Worm (Caenorhabditis elegans) whole organism, young adult: ENCODE data around the gene C16C8.14.

Experiments
- B0019.2 ChIP-seq: fragments of 200-800 bp; sonication (Bioruptor generic); conservative IDR thresholded peaks from 2 replicates; pipeline ENCODE4 v1.3.6; 2022; ENCODE audit warnings: missing genetic modification reagents, missing genetic modification characterization, missing compliant biosample characterization
- B0261.1 ChIP-seq: sonication (generic microtip); optimal IDR thresholded peaks from 2 replicates; lab custom pipeline; 2016; ENCODE audit warnings: mild to moderate bottlenecking, missing genetic modification characterization, moderate library complexity, missing compliant biosample characterization
- D2030.7 ChIP-seq: fragments of 200-800 bp; sonication (Bioruptor generic); IDR thresholded peaks from 2 replicates; pipeline ENCODE4 v1.3.6; 2022; ENCODE audit warnings: missing genetic modification reagents, missing genetic modification characterization, missing compliant biosample characterization
- F10E7.11 ChIP-seq: sonication (generic microtip); optimal IDR thresholded peaks from 2 replicates; lab custom pipeline; 2017; ENCODE audit warnings: mild to moderate bottlenecking, missing genetic modification characterization, moderate library complexity, missing compliant biosample characterization
- F22D6.2 ChIP-seq: sonication (generic microtip); optimal IDR thresholded peaks from 2 replicates; lab custom pipeline; 2016; ENCODE audit warnings: mild to moderate bottlenecking, missing genetic modification characterization, missing compliant biosample characterization
- F55B11.4 ChIP-seq: sonication (generic microtip); optimal IDR thresholded peaks from 2 replicates; lab custom pipeline; 2016; ENCODE audit warnings: missing compliant biosample characterization, missing genetic modification characterization, borderline replicate concordance; ENCODE audit not compliant: insufficient read depth
- K11D2.4 ChIP-seq: fragments of 200-800 bp; sonication (Bioruptor generic); IDR thresholded peaks from 2 replicates; pipeline ENCODE4 v1.3.6; 2022; ENCODE audit warnings: missing genetic modification reagents, missing genetic modification characterization, missing compliant biosample characterization
- Y53G8AR.9 ChIP-seq: fragments of 200-800 bp; sonication (Bioruptor generic); conservative IDR thresholded peaks from 2 replicates; pipeline ENCODE4 v1.3.6; 2022; ENCODE audit warnings: missing genetic modification reagents, missing genetic modification characterization, missing compliant biosample characterization
- akir-1 ChIP-seq: fragments of 200-800 bp; sonication (Bioruptor generic); optimal IDR thresholded peaks from 2 replicates; lab custom pipeline; 2018; ENCODE audit warnings: mild to moderate bottlenecking, missing genetic modification characterization, moderate library complexity, missing compliant biosample characterization
- aptf-2 ChIP-seq: fragments of 200-800 bp; sonication (Bioruptor generic); conservative IDR thresholded peaks from 2 replicates; pipeline ENCODE4 v1.3.6; 2022; ENCODE audit warnings: missing genetic modification reagents, missing genetic modification characterization, missing compliant biosample characterization
- attf-3 ChIP-seq: fragments of 200-800 bp; sonication (Bioruptor generic); conservative IDR thresholded peaks from 2 replicates; pipeline ENCODE4 v1.3.6; 2022; ENCODE audit warnings: missing genetic modification reagents, missing genetic modification characterization, missing compliant biosample characterization
- bed-1 ChIP-seq: fragments of 200-800 bp; sonication (Bioruptor generic); IDR thresholded peaks from 2 replicates; pipeline ENCODE4 v1.3.6; 2022; ENCODE audit warnings: missing genetic modification reagents, missing genetic modification characterization, missing compliant biosample characterization
- cebp-1 ChIP-seq, 2 experiments: fragments of 200-800 bp in 1 of 2; sonication (Bioruptor generic) in 1 of 2; sonication (generic microtip) in 1 of 2; IDR thresholded peaks in 1 of 2; optimal IDR thresholded peaks in 1 of 2; 2 replicates each; pipeline versions ENCODE4 v1.3.6 to Lab custom; 2017 to 2022; ENCODE audit warnings: missing compliant biosample characterization in 2 of 2, missing genetic modification characterization in 2 of 2, mild to moderate bottlenecking in 1 of 2, missing genetic modification reagents in 1 of 2, moderate library complexity in 1 of 2
- cebp-2 ChIP-seq: fragments of 200-800 bp; sonication (Bioruptor generic); IDR thresholded peaks from 2 replicates; pipeline ENCODE4 v1.3.6; 2022; ENCODE audit warnings: missing genetic modification characterization, missing compliant biosample characterization
- ceh-100 ChIP-seq: fragments of 200-800 bp; sonication (Bioruptor generic); IDR thresholded peaks from 2 replicates; pipeline ENCODE4 v1.3.6; 2022; ENCODE audit warnings: missing genetic modification reagents, missing genetic modification characterization, missing compliant biosample characterization
- ceh-27 ChIP-seq: fragments of 200-800 bp; sonication (Bioruptor generic); optimal IDR thresholded peaks from 2 replicates; lab custom pipeline; 2018; ENCODE audit warnings: mild to moderate bottlenecking, missing genetic modification characterization, moderate library complexity, missing compliant biosample characterization
- chd-7 ChIP-seq: sonication (generic microtip); optimal IDR thresholded peaks from 2 replicates; lab custom pipeline; 2016; ENCODE audit warnings: mild to moderate bottlenecking, missing genetic modification characterization, moderate library complexity, missing compliant biosample characterization
- die-1 ChIP-seq: sonication (generic microtip); optimal IDR thresholded peaks from 2 replicates; lab custom pipeline; 2016; ENCODE audit warnings: missing genotype, mild to moderate bottlenecking, missing genetic modification characterization, missing compliant biosample characterization
- dpl-1 ChIP-seq: fragments of 150-350 bp; optimal IDR thresholded peaks from 2 replicates; lab custom pipeline; 2014; ENCODE audit warnings: missing biosample characterization, missing genetic modification reagents, missing genetic modification characterization
- efl-1 ChIP-seq: fragments of 150-350 bp; optimal IDR thresholded peaks from 2 replicates; lab custom pipeline; 2014; ENCODE audit warnings: missing biosample characterization, missing genetic modification reagents, missing genetic modification characterization
- egl-44 ChIP-seq: fragments of 200-800 bp; sonication (Bioruptor generic); IDR thresholded peaks from 2 replicates; pipeline ENCODE4 v1.3.6; 2022; ENCODE audit warnings: missing genetic modification reagents, missing genetic modification characterization, missing compliant biosample characterization
- ets-4 ChIP-seq: fragments of 200-800 bp; sonication (Bioruptor generic); optimal IDR thresholded peaks from 2 replicates; lab custom pipeline; 2018; ENCODE audit warnings: mild to moderate bottlenecking, missing genetic modification characterization, missing compliant biosample characterization
- gei-17 ChIP-seq: fragments of 200-800 bp; sonication (Bioruptor generic); optimal IDR thresholded peaks from 2 replicates; lab custom pipeline; 2018; ENCODE audit warnings: mild to moderate bottlenecking, missing genetic modification characterization, missing compliant biosample characterization
- him-1 ChIP-seq: sonication (generic microtip); optimal IDR thresholded peaks from 2 replicates; lab custom pipeline; 2016; ENCODE audit warnings: missing genotype, missing genetic modification reagents, missing genetic modification characterization, missing compliant biosample characterization
- lag-1 ChIP-seq: fragments of 200-800 bp; sonication (Bioruptor generic); IDR thresholded peaks from 2 replicates; pipeline ENCODE4 v1.3.6; 2022; ENCODE audit warnings: missing genetic modification reagents, missing genetic modification characterization, missing compliant biosample characterization
- lsy-27 ChIP-seq: sonication (generic microtip); optimal IDR thresholded peaks from 2 replicates; lab custom pipeline; 2017; ENCODE audit warnings: missing genetic modification characterization, mild to moderate bottlenecking, missing compliant biosample characterization, antibody characterized with exemption, missing genotype, borderline replicate concordance; ENCODE audit not compliant: insufficient read depth
- madf-6 ChIP-seq: fragments of 200-800 bp; sonication (Bioruptor generic); IDR thresholded peaks from 2 replicates; pipeline ENCODE4 v1.3.6; 2022; ENCODE audit warnings: missing genetic modification reagents, missing genetic modification characterization, missing compliant biosample characterization
- mcd-1 ChIP-seq: fragments of 200-800 bp; sonication (Bioruptor generic); IDR thresholded peaks from 2 replicates; pipeline ENCODE4 v1.3.6; 2022; ENCODE audit warnings: missing genetic modification reagents, missing genetic modification characterization, missing compliant biosample characterization
- nhr-179 ChIP-seq: sonication (generic microtip); optimal IDR thresholded peaks from 2 replicates; lab custom pipeline; 2016; ENCODE audit warnings: mild to moderate bottlenecking, missing genetic modification characterization, missing compliant biosample characterization
- nhr-27 ChIP-seq: fragments of 200-800 bp; sonication (Bioruptor generic); optimal IDR thresholded peaks from 2 replicates; lab custom pipeline; 2018; ENCODE audit warnings: mild to moderate bottlenecking, missing genetic modification characterization, moderate library complexity, missing compliant biosample characterization
- pbrm-1 ChIP-seq: fragments of 200-800 bp; sonication (Bioruptor generic); IDR thresholded peaks from 2 replicates; pipeline ENCODE4 v1.3.6; 2022; ENCODE audit warnings: missing genetic modification reagents, missing genetic modification characterization, missing compliant biosample characterization
- rpc-1 ChIP-seq, 2 experiments: fragments of 150-350 bp in 1 of 2; sonication (generic microtip) in 1 of 2; optimal IDR thresholded peaks; 2 replicates each; lab custom pipeline; 2014 to 2018; ENCODE audit warnings: missing biosample characterization in 1 of 2, missing genetic modification characterization in 1 of 2, missing genetic modification reagents in 1 of 2, missing genotype in 1 of 2
- sea-2 ChIP-seq: fragments of 200-800 bp; sonication (Bioruptor generic); IDR thresholded peaks from 2 replicates; pipeline ENCODE4 v1.3.6; 2022; ENCODE audit warnings: missing genetic modification characterization, missing compliant biosample characterization
- snpc-1.1 ChIP-seq: sonication (generic microtip); optimal IDR thresholded peaks from 2 replicates; lab custom pipeline; 2017; ENCODE audit warnings: missing genetic modification characterization, mild to moderate bottlenecking, missing compliant biosample characterization, antibody characterized with exemption, moderate library complexity, missing genotype, missing genetic modification reagents; ENCODE audit not compliant: insufficient read depth
- snpc-3.4 ChIP-seq: sonication (generic microtip); optimal IDR thresholded peaks from 2 replicates; lab custom pipeline; 2017; ENCODE audit warnings: missing genetic modification characterization, mild to moderate bottlenecking, missing compliant biosample characterization, antibody characterized with exemption, moderate library complexity, missing genotype, missing genetic modification reagents
- snpc-4 ChIP-seq, 5 experiments: fragments of 150-350 bp in 1 of 5; sonication (generic microtip) in 4 of 5; optimal IDR thresholded peaks; 2 replicates each; lab custom pipeline; 2014 to 2018; ENCODE audit warnings: missing genetic modification characterization in 5 of 5, missing biosample characterization in 3 of 5, antibody characterized with exemption in 2 of 5, mild to moderate bottlenecking in 2 of 5, missing compliant biosample characterization in 2 of 5, missing genotype in 2 of 5, moderate library complexity in 2 of 5, missing genetic modification reagents in 1 of 5
- somi-1 ChIP-seq: fragments of 200-800 bp; sonication (Bioruptor generic); optimal IDR thresholded peaks from 2 replicates; lab custom pipeline; 2018; ENCODE audit warnings: mild to moderate bottlenecking, missing genetic modification characterization, missing compliant biosample characterization
- tbx-9 ChIP-seq: sonication (generic microtip); optimal IDR thresholded peaks from 2 replicates; lab custom pipeline; 2016; ENCODE audit warnings: borderline replicate concordance, missing genetic modification characterization, inconsistent platforms, missing compliant biosample characterization
- xnd-1 ChIP-seq: sonication (generic microtip); optimal IDR thresholded peaks from 2 replicates; lab custom pipeline; 2016; ENCODE audit warnings: missing genotype, missing genetic modification reagents, missing genetic modification characterization, missing compliant biosample characterization
- ztf-26 ChIP-seq: sonication (generic microtip); optimal IDR thresholded peaks from 2 replicates; lab custom pipeline; 2017; ENCODE audit warnings: missing genetic modification characterization, missing compliant biosample characterization

The C16C8.14 gene

DNA sequence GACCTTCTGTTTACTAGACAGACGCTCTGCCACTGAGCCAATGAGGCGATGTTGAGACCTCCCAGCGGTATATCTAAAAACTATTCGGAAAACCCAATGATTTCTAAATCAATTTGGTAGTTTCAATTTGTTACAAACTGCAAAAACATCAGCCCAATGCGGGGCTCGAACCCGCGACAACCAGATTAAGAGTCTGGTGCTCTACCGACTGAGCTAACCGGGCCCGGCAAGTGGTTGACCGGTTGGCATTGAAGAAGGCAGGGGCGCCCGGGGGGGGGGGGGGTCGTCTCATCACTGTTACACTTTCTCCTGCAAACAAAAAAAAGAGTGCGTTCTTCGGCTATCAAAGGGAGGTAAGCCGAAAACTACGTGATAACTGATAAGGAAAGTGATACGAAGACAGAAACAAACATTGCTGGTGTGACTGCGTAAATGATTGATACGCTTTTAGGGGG lies 10.3 kb upstream of the C16C8.14 start (continued):
- peak; percentile 80 for TF ChIP-seq mcd-1 (GFP tag; lab: Robert Waterston, UW)
- TF ChIP-seq snpc-3.4 (tag; lab: Kevin White, UChicago): peak; percentile 11
- peak; percentile 46 for TF ChIP-seq gei-17
- TF ChIP-seq tbx-9: no peak
- peak; percentile 68 for TF ChIP-seq somi-1
- TF ChIP-seq, all 124 proteins: peak for 80

DNA sequence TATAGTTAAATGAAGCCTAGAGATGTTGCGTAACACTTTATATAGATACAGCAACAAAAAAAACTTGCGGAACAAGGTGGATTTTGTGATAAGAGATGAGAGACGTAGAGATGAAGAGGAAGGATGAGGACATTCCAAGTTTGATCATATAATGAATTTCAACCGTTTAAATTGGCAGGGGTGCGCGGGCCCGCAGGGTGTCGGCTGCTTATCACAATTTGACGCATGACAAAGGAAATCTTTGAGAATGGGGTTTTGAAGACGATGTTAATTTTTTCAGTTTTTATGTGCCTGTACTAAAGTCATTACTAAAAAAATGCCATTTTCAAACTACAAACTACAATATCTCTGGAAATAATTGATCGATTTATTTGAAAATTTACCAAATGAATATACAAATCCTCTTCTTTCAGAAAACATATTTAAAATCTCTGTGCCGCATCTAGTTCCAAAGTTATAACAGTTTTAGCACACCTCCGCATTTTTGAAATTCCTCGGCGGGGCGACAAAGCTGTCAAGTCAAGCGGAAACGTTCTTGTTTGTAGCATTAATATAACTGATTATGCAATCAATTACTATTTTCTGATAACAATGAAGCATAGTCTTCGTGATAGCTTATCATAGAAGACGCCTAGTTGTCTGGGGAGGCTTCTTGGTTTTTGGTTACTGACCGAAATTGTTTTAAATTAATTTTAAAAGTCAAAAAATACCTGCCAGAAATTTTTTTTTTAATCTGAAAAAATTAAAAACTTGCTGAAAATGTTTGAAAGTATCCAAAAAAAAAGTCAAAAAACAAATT lies 9.6 kb upstream of the C16C8.14 start:
- TF ChIP-seq Y53G8AR.9 (no peak), snpc-1.1 (peak; percentile 29), bed-1 (GFP tag; lab: Robert Waterston, UW) (no peak), snpc-4 (GFP tag; optimal IDR thresholded peaks at IDR 0.05; lab: Kevin White, UChicago) (no peak), snpc-4 (tag; optimal IDR thresholded peaks at IDR 0.05; lab: Kevin White, UChicago) (peak in 2 of 4 experiments; percentile 36 to 78)
- TF ChIP-seq, all 124 proteins: peak for 2

DNA sequence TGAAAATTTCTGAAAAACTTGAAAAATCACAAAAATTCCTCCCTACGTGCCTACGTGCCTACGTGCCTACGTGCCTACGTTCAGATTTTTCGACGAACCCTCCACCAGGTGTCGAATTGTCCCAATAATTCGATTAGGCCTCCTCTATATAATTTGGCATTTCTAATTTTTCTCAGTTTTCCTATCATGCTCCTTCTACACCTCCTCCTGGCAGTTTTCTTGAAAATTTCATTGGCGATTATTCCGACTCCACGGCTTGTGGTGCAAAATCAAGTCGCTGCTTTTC lies 9.0 kb upstream of the C16C8.14 start, which contains the start of gene C16C8.17:
C16C8.17 (plus strand) TSS at position 187 of the 286 bp plus-strand sequence.
- TF ChIP-seq F55B11.4 (tag; lab: Kevin White, UChicago): no peak
- TF ChIP-seq B0261.1 (tag; lab: Kevin White, UChicago): no peak
- TF ChIP-seq B0019.2 (GFP tag; lab: Robert Waterston, UW): no peak
- TF ChIP-seq dpl-1 (GFP tag; lab: Kevin White, UChicago): no peak
- no peak for TF ChIP-seq him-1 (tag; lab: Kevin White, UChicago)
- TF ChIP-seq snpc-4 (GFP tag; optimal IDR thresholded peaks at IDR 0.05; lab: Kevin White, UChicago): no peak
- no peak for TF ChIP-seq snpc-4 (tag; optimal IDR thresholded peaks at IDR 0.05; lab: Kevin White, UChicago)
- no peak for TF ChIP-seq F22D6.2
- TF ChIP-seq rpc-1 (optimal IDR thresholded peaks at IDR 0.05; lab: Kevin White, UChicago): no peak
- TF ChIP-seq rpc-1 (tag; optimal IDR thresholded peaks at IDR 0.05; lab: Kevin White, UChicago): no peak
- TF ChIP-seq ceh-27 (GFP tag; lab: Kevin White, UChicago): no peak
- TF ChIP-seq die-1: no peak
- no peak for TF ChIP-seq sea-2
- no peak for TF ChIP-seq D2030.7 (GFP tag; lab: Robert Waterston, UW)
- TF ChIP-seq egl-44: no peak
- TF ChIP-seq efl-1 (GFP tag; lab: Kevin White, UChicago): no peak
- no peak for TF ChIP-seq madf-6 (GFP tag; lab: Robert Waterston, UW)
- TF ChIP-seq ztf-26: no peak
- TF ChIP-seq nhr-179 (tag; lab: Kevin White, UChicago): no peak

DNA sequence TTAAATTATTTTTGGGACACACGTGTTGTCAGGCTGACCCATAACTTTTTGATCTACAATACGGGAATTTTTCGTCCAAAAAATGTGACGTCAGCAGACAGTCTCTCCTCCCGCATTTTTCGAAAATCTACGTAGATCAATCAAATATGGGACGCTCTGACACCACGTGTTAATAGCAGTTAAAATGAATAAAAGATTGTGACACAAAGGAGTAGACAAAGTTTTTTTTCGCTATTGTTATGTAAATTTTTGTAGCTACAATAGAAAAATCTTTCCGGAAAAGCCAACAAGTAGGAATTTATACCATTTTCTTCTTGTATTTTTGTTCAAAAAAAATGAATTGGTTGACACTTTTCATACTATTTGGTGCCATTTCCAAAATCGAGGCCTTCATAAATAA lies 8.2 kb upstream of the C16C8.14 start, which contains the start of gene C16C8.27:
C16C8.27 (plus strand) TSS at position 301 of the 400 bp plus-strand sequence.
- no peak for TF ChIP-seq cebp-1 (GFP tag; IDR thresholded peaks at IDR 0.05; lab: Robert Waterston, UW)
- no peak for TF ChIP-seq cebp-1 (tag; optimal IDR thresholded peaks at IDR 0.05; lab: Kevin White, UChicago)
- no peak for TF ChIP-seq pbrm-1
- TF ChIP-seq aptf-2 (GFP tag; lab: Robert Waterston, UW): no peak
- no peak for TF ChIP-seq chd-7 (tag; lab: Kevin White, UChicago)
- TF ChIP-seq bed-1 (GFP tag; lab: Robert Waterston, UW): no peak
- no peak for TF ChIP-seq cebp-2 (GFP tag; lab: Robert Waterston, UW)
- TF ChIP-seq akir-1 (GFP tag; lab: Kevin White, UChicago): no peak
- no peak for TF ChIP-seq die-1
- no peak for TF ChIP-seq lsy-27 (tag; lab: Kevin White, UChicago)
- no peak for TF ChIP-seq K11D2.4 (GFP tag; lab: Robert Waterston, UW)
- TF ChIP-seq lag-1 (GFP tag; lab: Robert Waterston, UW): no peak
- no peak for TF ChIP-seq nhr-27 (tag; lab: Kevin White, UChicago)
- TF ChIP-seq xnd-1 (tag; lab: Kevin White, UChicago): no peak
- TF ChIP-seq ets-4 (GFP tag; lab: Kevin White, UChicago): no peak
- TF ChIP-seq snpc-1.1: no peak
- no peak for TF ChIP-seq ceh-100 (GFP tag; lab: Robert Waterston, UW)
- TF ChIP-seq sea-2: no peak
- no peak for TF ChIP-seq F10E7.11
- TF ChIP-seq attf-3: no peak
